Fruit fly (Drosophila melanogaster): Measurements from ENCODE around the gene Tgs1.
A peak's percentile ranks its signal among the peaks of the same experiment; 100 is the strongest.

Tgs1 gene

dm6 chr3R:18220211-18220749 lies 35.0 kb upstream of the Tgs1 start, which contains the start of the genes CG7988 and CG7183 (continued):
- TF ChIP-seq Pdp1 (GFP tag; optimal IDR thresholded peaks at IDR 0.05) (peak; percentile 94 to 95), CG8281 (tag; optimal IDR thresholded peaks at IDR 0.05) (peak; percentile 87), caup (GFP tag; optimal IDR thresholded peaks at IDR 0.05; ENCODE audit: severe bottlenecking) (peak; percentile 93), CG1647 (GFP tag; optimal IDR thresholded peaks at IDR 0.05) (peak; percentile 85), gsb-n (tag; optimal IDR thresholded peaks at IDR 0.05) (peak; percentile 99), Sox102F (GFP tag; optimal IDR thresholded peaks at IDR 0.05) (peak; percentile 99), CG15073 (GFP tag; optimal IDR thresholded peaks at IDR 0.05) (peak; percentile 82), sr (GFP tag; IDR thresholded peaks at IDR 0.05) (peak; percentile 74; the same call in 2 of the 3 replicates), bowl (GFP tag; IDR thresholded peaks at IDR 0.05) (peak; percentile 91), CG31224 (GFP tag; IDR thresholded peaks at IDR 0.05) (peak; percentile 95), tio (GFP tag; optimal IDR thresholded peaks at IDR 0.05) (peak; percentile 96), CG15601 (tag; optimal IDR thresholded peaks at IDR 0.05) (peak; percentile 98), CG13123 (GFP tag; optimal IDR thresholded peaks at IDR 0.05) (peak; percentile 97), CG16863 (GFP tag; optimal IDR thresholded peaks at IDR 0.05) (peak; percentile 94), grn (GFP tag; optimal IDR thresholded peaks at IDR 0.05) (no peak), CG33557 (GFP tag; optimal IDR thresholded peaks at IDR 0.05) (peak; percentile 97), D (optimal IDR thresholded peaks at IDR 0.05) (no peak), D (GFP tag; optimal IDR thresholded peaks at IDR 0.05) (peak; percentile 94), CG15479 (GFP tag; optimal IDR thresholded peaks at IDR 0.05) (peak; percentile 79), gem (tag; optimal IDR thresholded peaks at IDR 0.05) (peak; percentile 100), Fer2 (tag; optimal IDR thresholded peaks at IDR 0.05) (peak; percentile 95), Elba2 (GFP tag; optimal IDR thresholded peaks at IDR 0.05) (peak; percentile 93), CG11723 (GFP tag; optimal IDR thresholded peaks at IDR 0.05) (peak; percentile 92), Ravus (GFP tag; IDR thresholded peaks at IDR 0.05) (peak; percentile 96), Scr (GFP tag; IDR thresholded peaks at IDR 0.05; ENCODE audit: partially characterized antibody) (peak; percentile 23; the same call in 1 of the 2 replicates), Lim3 (GFP tag; IDR thresholded peaks at IDR 0.05) (peak; percentile 94), emc (GFP tag; optimal IDR thresholded peaks at IDR 0.05) (peak; percentile 83), CG11504 (tag; optimal IDR thresholded peaks at IDR 0.05) (peak; percentile 97), CG2199 (GFP tag; IDR thresholded peaks at IDR 0.05) (peak; percentile 94), Bdp1 (GFP tag; optimal IDR thresholded peaks at IDR 0.05) (peak; percentile 87), Hr39 (optimal IDR thresholded peaks at IDR 0.05) (no peak), CG4404 (GFP tag; IDR thresholded peaks at IDR 0.05) (peak; percentile 98), CG6175 (GFP tag; IDR thresholded peaks at IDR 0.05) (peak; percentile 93), Sin3A (optimal IDR thresholded peaks at IDR 0.05) (peak; percentile 14), CG3163 (GFP tag; optimal IDR thresholded peaks at IDR 0.05) (peak; percentile 78), CG34422 (GFP tag; IDR thresholded peaks at IDR 0.05) (peak; percentile 99), oc (tag; optimal IDR thresholded peaks at IDR 0.05) (peak; percentile 98), CG32772 (GFP tag; IDR thresholded peaks at IDR 0.05) (peak; percentile 99), CG17186 (GFP tag; optimal IDR thresholded peaks at IDR 0.05) (peak; percentile 80), wek (GFP tag; optimal IDR thresholded peaks at IDR 0.05) (peak; percentile 68), chinmo (GFP tag; IDR thresholded peaks at IDR 0.05; ENCODE audit: partially characterized antibody) (no peak), Jarid2 (GFP tag; optimal IDR thresholded peaks at IDR 0.05) (peak; percentile 77), bcd (GFP tag; optimal IDR thresholded peaks at IDR 0.05) (peak; percentile 96), sim (GFP tag; IDR thresholded peaks at IDR 0.05) (peak; percentile 97), CG7357 (GFP tag; IDR thresholded peaks at IDR 0.05) (peak; percentile 95), CG12744 (GFP tag; optimal IDR thresholded peaks at IDR 0.05) (peak; percentile 94), CG4854 (GFP tag; optimal IDR thresholded peaks at IDR 0.05) (peak; percentile 92), tup (GFP tag; optimal IDR thresholded peaks at IDR 0.05) (peak; percentile 90), tna (GFP tag; IDR thresholded peaks at IDR 0.05; ENCODE audit: partially characterized antibody) (no peak), Tbp (GFP tag; optimal IDR thresholded peaks at IDR 0.05) (no peak), Usf (GFP tag; optimal IDR thresholded peaks at IDR 0.05) (peak; percentile 94)
